Fruit fly (Drosophila melanogaster): Measurements from ENCODE around the gene CG18417.

- TF ChIP-seq Eip74EF (GFP tag; optimal IDR thresholded peaks at IDR 0.05) = no peak
- TF ChIP-seq danr (GFP tag; IDR thresholded peaks at IDR 0.05) = no peak
- no peak for TF ChIP-seq CG13296 (GFP tag; optimal IDR thresholded peaks at IDR 0.05)
- TF ChIP-seq CG6854 (GFP tag; optimal IDR thresholded peaks at IDR 0.05) = no peak
- no peak for TF ChIP-seq lola (GFP tag; optimal IDR thresholded peaks at IDR 0.05)
- TF ChIP-seq Ets65A (GFP tag) = no peak
- no peak for TF ChIP-seq wek (GFP tag; optimal IDR thresholded peaks at IDR 0.05)
Observed at dm6 chr3L:7376151-7376550, 23.7 kb upstream of the CG18417 start.

Measured in whole organism, embryonic.